Fruit fly (Drosophila melanogaster) whole organism, adult: Measurements from ENCODE around the gene CG5390.

ENCODE experiments used
- CG11617 ChIP-seq: fragments of 200-800 bp; sonication (Bioruptor generic); optimal IDR thresholded peaks from 2 replicates; lab custom pipeline; 2017; ENCODE audit warnings: mild to moderate bottlenecking, missing biosample characterization, missing genetic modification reagents, missing genetic modification characterization
- Hr96 ChIP-seq: fragments of 200-800 bp; sonication (Bioruptor generic); optimal IDR thresholded peaks from 2 replicates; lab custom pipeline; 2016; ENCODE audit warnings: missing biosample characterization, missing genetic modification characterization
- bab1 ChIP-seq: fragments of 200-800 bp; sonication (Bioruptor generic); optimal IDR thresholded peaks from 3 replicates; lab custom pipeline; 2019; ENCODE audit warnings: missing biosample characterization, mild to moderate bottlenecking, missing genetic modification characterization, moderate library complexity
- kay ChIP-seq: fragments of 200-800 bp; sonication (Bioruptor generic); peaks from one replicate; lab custom pipeline; 2016; ENCODE audit warnings: missing biosample characterization, missing genetic modification characterization, borderline replicate concordance
- toe ChIP-seq: fragments of 200-800 bp; sonication (Bioruptor generic); optimal IDR thresholded peaks from 2 replicates; lab custom pipeline; 2016; ENCODE audit warnings: missing biosample characterization, missing genetic modification characterization

- TF ChIP-seq kay (GFP tag; lab: Kevin White, UChicago) (no peak), bab1 (GFP tag; lab: Kevin White, UChicago) (peak; percentile 69), toe (GFP tag; lab: Kevin White, UChicago) (no peak), CG11617 (GFP tag; lab: Kevin White, UChicago) (peak; percentile 19), Hr96 (GFP tag; lab: Kevin White, UChicago) (no peak)
Measured at dm6 chr2L:10342471-10342870, 36.1 kb upstream of the CG5390 start, which contains the start of gene Sps2.
